Worm (Caenorhabditis elegans): ENCODE results near the gene trpp-12.

- TF ChIP-seq F39B2.1 (GFP tag; IDR thresholded peaks at IDR 0.05) = no peak
- TF ChIP-seq nfyb-1 (GFP tag; IDR thresholded peaks at IDR 0.05) = no peak
- no peak for TF ChIP-seq F57C9.4 (tag; optimal IDR thresholded peaks at IDR 0.05)
- TF ChIP-seq C17E4.6 (GFP tag; IDR thresholded peaks at IDR 0.05) = no peak
- no peak for TF ChIP-seq lin-26 (GFP tag; IDR thresholded peaks at IDR 0.05)
- TF ChIP-seq unc-62 (GFP tag; optimal IDR thresholded peaks at IDR 0.05) = no peak
Observed at ce11 chrX:2403724-2404123, 5.8 kb upstream of the trpp-12 start, which contains the start of gene C43H6.4.
